Fruit fly (Drosophila melanogaster) whole organism, embryonic: Measurements from ENCODE around the gene Ugt35E2.

Experiments
- CG18262 ChIP-seq: fragments of 200-800 bp; optimal IDR thresholded peaks from 3 replicates; lab custom pipeline; 2019; ENCODE audit warnings: missing biosample characterization, mild to moderate bottlenecking, missing genetic modification characterization, moderate library complexity
- CG2199 ChIP-seq: fragments of 200-800 bp; sonication (Bioruptor generic); IDR thresholded peaks from 3 replicates; pipeline ENCODE4 v1.3.6; 2022; ENCODE audit warnings: missing biosample characterization, missing genetic modification characterization
- CG2875 ChIP-seq: fragments of 200-800 bp; sonication (Bioruptor generic); optimal IDR thresholded peaks from 2 replicates; lab custom pipeline; 2017; ENCODE audit warnings: missing biosample characterization, mild to moderate bottlenecking, missing genetic modification characterization, missing genetic modification reagents
- Ets97D ChIP-seq: fragments of 200-800 bp; sonication (Bioruptor generic); optimal IDR thresholded peaks from 3 replicates; lab custom pipeline; 2016; ENCODE audit warnings: missing biosample characterization, missing genetic modification characterization
- ato ChIP-seq: fragments of 200-800 bp; sonication (Bioruptor generic); IDR thresholded peaks from 2 replicates; pipeline ENCODE4 v1.3.6; 2022; ENCODE audit warnings: missing biosample characterization, missing genetic modification characterization; ENCODE audit not compliant: partially characterized antibody
- bab2 ChIP-seq: fragments of 200-800 bp; sonication (Bioruptor generic); optimal IDR thresholded peaks from 2 replicates; lab custom pipeline; 2016; ENCODE audit warnings: missing biosample characterization, missing genetic modification characterization
- grau ChIP-seq: fragments of 200-800 bp; optimal IDR thresholded peaks from 3 replicates; lab custom pipeline; 2019; ENCODE audit warnings: missing biosample characterization, mild to moderate bottlenecking, missing genetic modification characterization, moderate library complexity
- kni ChIP-seq: fragments of 200-800 bp; sonication (Bioruptor generic); optimal IDR thresholded peaks from 3 replicates; lab custom pipeline; 2017; ENCODE audit warnings: mild to moderate bottlenecking, missing biosample characterization, missing genetic modification reagents, missing genetic modification characterization
- onecut ChIP-seq: fragments of 200-800 bp; sonication (Bioruptor generic); IDR thresholded peaks from 2 replicates; pipeline ENCODE4 v1.3.6; 2022; ENCODE audit warnings: missing biosample characterization, missing genetic modification characterization
- psq ChIP-seq: fragments of 200-800 bp; sonication (Bioruptor generic); optimal IDR thresholded peaks from 2 replicates; lab custom pipeline; 2017; ENCODE audit warnings: missing biosample characterization, missing genetic modification characterization
- ttk ChIP-seq: fragments of 200-800 bp; sonication (Bioruptor generic); IDR thresholded peaks from 2 replicates; pipeline ENCODE4 v2.1.2; 2022; ENCODE audit warnings: missing biosample characterization, missing genetic modification characterization

DNA sequence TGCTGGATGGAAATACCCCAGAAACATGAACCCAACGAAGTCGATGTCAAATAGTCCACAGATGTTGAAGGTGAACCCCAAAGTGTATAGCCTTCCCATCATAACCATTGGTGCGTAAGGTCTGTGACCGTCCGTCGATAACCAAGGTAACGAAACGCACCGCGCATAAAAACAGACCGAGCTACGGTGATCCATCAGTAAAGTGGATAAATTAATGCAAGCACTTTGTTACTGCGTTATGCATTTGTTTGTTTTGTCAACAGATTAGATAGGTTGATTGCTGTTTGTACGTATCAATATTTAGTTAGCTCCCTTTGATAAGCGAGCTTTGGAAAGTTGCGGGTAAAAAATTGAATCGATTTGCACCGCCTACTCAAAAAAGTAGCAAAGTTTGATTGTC, 10.5 kb upstream of the Ugt35E2 start:
- TF ChIP-seq kni (GFP tag; lab: Kevin White, UChicago) (no peak), CG2199 (GFP tag; lab: Robert Waterston, UW) (no peak), bab2 (GFP tag; lab: Kevin White, UChicago) (no peak), ttk (GFP tag; lab: Robert Waterston, UW) (no peak), CG2875 (GFP tag; lab: Kevin White, UChicago) (no peak), Ets97D (GFP tag; lab: Kevin White, UChicago) (no peak), onecut (GFP tag; lab: Robert Waterston, UW) (no peak), ato (GFP tag; lab: Robert Waterston, UW) (no peak), psq (GFP tag; lab: Kevin White, UChicago) (no peak), CG18262 (tag; lab: Kevin White, UChicago) (no peak), grau (tag; lab: Kevin White, UChicago) (peak; percentile 58)
